Worm (Caenorhabditis elegans): ENCODE data around the gene F36A4.4.

F36A4.4 gene

DNA sequence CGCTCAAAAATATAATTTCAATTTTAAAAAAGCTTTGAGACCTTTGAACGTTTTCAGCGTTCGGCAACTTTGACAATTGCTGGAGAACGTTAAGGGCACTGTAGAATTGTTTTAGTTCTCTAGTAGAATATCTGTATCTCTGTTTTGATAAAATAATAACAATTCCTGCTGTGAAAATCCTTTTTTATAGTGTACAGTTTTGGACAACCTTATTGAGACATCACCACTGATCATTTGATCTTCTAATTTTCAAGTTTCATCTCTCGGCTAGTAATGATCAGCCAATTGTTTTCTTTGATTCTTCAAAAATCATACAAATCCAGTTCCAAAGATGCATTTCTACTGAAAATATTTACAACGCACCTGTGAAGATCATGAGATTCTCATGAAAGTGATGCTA lies 25.1 kb downstream of the F36A4.4 start, which contains the start of gene F15E6.10:
F15E6.10 (plus strand) TSS at position 301 of the 400 bp plus-strand sequence.
- TF ChIP-seq W03F9.2 (tag; optimal IDR thresholded peaks at IDR 0.05) (no peak), him-1 (tag; optimal IDR thresholded peaks at IDR 0.05) (no peak), dao-5 (tag; optimal IDR thresholded peaks at IDR 0.05) (no peak)

DNA sequence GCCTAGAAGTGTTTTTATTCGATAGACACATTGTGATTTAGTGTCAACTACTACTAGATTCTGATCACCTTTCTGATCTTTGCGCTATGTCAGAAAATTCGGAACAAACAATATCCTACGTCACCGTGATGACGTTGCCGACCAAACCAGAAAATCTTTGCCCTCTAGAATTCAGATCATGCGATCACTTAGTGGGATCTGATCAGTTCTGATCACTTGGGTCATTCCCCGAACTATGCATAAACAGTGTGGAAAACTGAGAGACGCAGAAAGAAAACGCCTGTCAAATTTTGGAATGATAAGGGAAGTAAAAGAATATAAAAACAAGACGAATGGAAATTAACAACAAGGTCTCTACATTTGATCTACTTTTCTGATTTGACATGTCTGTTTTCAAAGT lies 27.1 kb downstream of the F36A4.4 start, which contains the start of gene F15E6.3:
F15E6.3 (plus strand) TSS at position 344 of the 400 bp plus-strand sequence.
- TF ChIP-seq W03F9.2 (tag; optimal IDR thresholded peaks at IDR 0.05) (no peak), him-1 (tag; optimal IDR thresholded peaks at IDR 0.05) (no peak), dao-5 (tag; optimal IDR thresholded peaks at IDR 0.05) (no peak)

DNA sequence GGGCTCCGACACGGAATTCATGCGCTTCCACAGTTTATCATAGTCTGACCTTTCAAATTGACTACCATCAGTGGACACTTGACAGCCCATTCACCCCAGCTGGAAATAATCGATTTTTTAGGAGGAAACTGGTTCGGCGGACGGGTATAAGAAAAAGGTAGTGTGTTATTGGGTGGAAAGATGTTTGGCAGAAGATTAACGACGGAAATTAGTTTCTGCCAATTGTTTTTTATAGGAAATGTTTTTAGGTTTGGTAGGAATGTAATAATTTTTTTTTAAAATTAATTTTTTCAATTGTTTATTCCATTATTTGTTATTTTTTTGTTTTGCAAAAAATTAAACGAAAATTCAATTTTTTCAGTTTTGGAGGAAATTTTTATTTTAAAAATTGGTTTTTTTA lies 31.6 kb downstream of the F36A4.4 start, which contains the start of gene F15E6.9:
F15E6.9 (minus strand) TSS at position 101 of the 400 bp plus-strand sequence.
- TF ChIP-seq him-1 (tag; optimal IDR thresholded peaks at IDR 0.05), result no peak
- TF ChIP-seq W03F9.2 (tag; optimal IDR thresholded peaks at IDR 0.05), result no peak
- no peak for TF ChIP-seq dao-5 (tag; optimal IDR thresholded peaks at IDR 0.05)

DNA sequence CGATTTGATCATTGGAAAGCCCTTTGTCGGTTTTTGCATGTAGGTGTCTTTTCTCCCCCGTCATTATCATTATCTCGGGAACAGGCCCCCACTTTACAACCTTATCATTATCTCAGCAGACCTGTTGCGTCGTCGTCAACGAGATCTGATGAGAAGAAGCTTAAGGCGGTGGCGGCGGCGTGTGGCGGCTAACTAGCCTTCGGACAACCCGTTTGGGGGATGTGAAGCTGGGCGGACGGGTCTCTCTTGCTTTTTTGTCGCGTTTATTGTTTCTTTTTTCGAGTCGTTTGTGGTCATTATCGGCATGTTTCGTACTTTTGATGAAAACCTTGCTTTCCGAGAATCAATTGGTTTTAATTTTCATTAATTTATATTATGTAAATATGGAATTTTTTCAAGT lies 32.6 kb downstream of the F36A4.4 start:
- no peak for TF ChIP-seq him-1 (tag; optimal IDR thresholded peaks at IDR 0.05)
- TF ChIP-seq W03F9.2 (tag; optimal IDR thresholded peaks at IDR 0.05), result no peak
- TF ChIP-seq dao-5 (tag; optimal IDR thresholded peaks at IDR 0.05), result no peak

DNA sequence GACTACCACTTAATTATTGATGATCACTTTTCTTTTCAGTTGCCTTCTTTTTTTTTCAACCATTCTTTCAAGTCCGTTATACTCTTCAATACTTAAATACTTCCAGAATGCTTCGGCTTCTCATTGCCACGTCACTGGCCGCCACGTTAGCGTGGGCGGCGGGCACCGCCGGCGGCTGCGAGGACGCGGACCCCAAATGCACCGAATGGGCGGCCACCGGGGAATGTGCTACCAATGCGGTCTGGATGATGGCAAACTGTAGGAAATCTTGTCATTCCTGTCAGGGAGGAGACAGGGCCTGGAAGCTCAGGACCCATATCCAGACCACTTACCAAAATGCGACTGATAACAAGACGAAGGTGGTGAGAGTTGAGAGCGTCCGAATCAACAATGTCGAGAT lies 33.8 kb downstream of the F36A4.4 start, which contains the start of gene lgc-22:
lgc-22 (plus strand) TSS at position 105 of the 400 bp plus-strand sequence.
- TF ChIP-seq dao-5 (tag; optimal IDR thresholded peaks at IDR 0.05) (no peak), him-1 (tag; optimal IDR thresholded peaks at IDR 0.05) (no peak), W03F9.2 (tag; optimal IDR thresholded peaks at IDR 0.05) (no peak)

DNA sequence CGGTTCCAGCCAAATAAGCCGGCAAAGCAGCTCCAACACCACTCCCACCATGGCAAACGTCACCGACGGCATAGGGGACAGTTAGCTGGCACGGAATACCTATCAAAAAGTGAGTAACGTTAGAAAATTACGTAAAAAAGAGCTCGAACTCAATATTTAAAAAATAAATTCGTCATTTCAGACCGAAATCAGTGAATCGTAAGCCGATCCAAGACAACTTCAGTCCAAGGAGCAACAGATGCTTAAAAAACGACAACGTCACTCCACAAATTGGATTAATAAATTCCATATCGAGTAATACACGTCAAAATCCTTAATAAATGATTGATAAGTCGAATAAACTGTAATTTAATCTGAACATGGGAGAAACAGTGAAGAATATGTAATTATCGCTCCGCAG lies 38.9 kb downstream of the F36A4.4 start:
- TF ChIP-seq W03F9.2 (tag; optimal IDR thresholded peaks at IDR 0.05), result no peak
- no peak for TF ChIP-seq dao-5 (tag; optimal IDR thresholded peaks at IDR 0.05)
- TF ChIP-seq him-1 (tag; optimal IDR thresholded peaks at IDR 0.05), result no peak

DNA sequence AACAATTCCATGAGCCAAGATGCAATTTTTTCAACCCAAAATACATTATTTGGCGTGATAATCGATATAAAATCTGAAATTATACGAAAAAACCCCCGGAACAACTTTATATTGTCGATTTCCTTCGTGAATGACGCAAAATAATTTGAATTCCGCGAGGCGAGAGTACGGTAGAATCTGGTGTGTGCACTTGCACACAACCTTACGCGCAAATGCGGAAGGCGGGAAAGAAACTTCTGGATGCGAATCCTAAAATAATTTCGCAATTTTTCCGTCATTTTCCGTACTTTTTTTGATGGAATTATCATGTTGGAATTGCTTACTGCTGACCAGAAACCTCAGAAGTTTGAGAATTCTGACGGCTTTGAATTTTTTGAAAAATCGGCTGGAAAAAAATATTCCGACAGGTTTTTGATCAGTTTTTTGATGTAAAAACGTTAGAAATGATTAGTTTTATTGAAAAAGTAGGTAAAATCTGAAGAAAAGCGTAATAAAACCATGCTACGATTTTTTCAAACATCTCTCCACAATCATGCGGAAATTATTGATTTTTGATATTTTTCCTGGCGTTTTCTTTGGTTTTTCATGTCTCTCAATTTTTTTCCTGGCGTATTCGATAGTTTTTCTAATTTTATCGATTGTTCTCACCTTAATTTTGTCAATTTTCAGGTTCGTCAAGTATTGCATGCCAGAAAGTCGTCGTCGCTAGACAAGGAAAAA lies 40.0 kb downstream of the F36A4.4 start, which contains the start of gene set-9:
set-9 (plus strand) TSS at position 670 of the 720 bp plus-strand sequence.
- no peak for TF ChIP-seq him-1 (tag; optimal IDR thresholded peaks at IDR 0.05)
- TF ChIP-seq dao-5 (tag; optimal IDR thresholded peaks at IDR 0.05), result no peak
- no peak for TF ChIP-seq W03F9.2 (tag; optimal IDR thresholded peaks at IDR 0.05)

DNA sequence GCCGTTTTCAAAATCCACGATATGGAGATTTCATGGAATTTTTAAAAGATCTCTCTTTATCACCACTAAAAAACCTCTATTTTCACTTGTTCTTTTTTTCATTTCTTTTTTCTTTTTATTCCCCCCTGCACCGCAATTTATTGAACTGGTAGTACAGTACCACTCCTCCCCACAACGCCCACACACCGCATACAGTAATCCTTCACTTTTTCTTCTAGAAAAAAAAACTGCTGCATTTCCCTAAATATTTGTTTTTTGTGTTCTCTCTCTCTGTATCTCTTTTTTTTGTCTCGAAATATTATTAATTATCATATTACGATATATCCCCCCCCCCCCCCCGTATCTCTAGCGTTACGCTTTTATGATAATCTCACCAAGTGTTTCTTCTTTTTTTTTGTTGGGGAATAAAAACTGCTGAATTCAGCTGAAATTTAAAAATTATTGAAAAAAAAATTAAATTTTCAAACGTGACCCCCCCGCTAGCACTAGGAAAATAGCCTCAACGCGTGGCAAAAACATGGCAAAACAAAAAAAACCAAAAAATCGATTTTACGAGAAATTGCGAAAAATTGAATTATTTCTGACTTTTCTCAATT lies 49.5 kb downstream of the F36A4.4 start, which contains the start of gene Y24D9B.1:
Y24D9B.1 (plus strand) TSS at position 546 of the 596 bp plus-strand sequence.
- TF ChIP-seq him-1 (tag; optimal IDR thresholded peaks at IDR 0.05) (no peak), dao-5 (tag; optimal IDR thresholded peaks at IDR 0.05) (no peak), W03F9.2 (tag; optimal IDR thresholded peaks at IDR 0.05) (no peak)

DNA sequence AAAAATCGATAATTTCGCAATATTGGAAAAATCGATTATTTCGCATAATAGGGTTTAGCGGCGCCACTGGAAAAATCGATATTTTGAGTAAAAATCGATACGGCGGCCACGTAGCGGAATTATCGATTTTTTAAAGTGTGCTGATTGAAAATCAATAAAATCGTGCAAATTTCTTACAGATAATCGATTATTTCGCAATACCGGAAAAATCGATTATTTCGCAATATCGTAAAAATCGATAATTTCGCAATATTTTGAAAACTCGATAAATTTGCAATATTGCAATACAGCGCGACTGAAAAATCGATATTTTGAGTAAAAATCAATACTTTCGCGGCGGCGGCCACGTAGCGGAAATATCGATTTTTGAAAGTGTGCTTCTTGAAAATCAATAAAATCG lies 50.2 kb downstream of the F36A4.4 start:
- TF ChIP-seq W03F9.2 (tag; optimal IDR thresholded peaks at IDR 0.05), result no peak

All from whole organism, L4/young adult.